Worm (Caenorhabditis elegans) whole organism, L3 larva: ENCODE results near the gene T26C5.3.

Source experiments
- ama-1 ChIP-seq: fragments of 150-350 bp; optimal IDR thresholded peaks from 2 replicates; lab custom pipeline; 2018
- ceh-16 ChIP-seq: sonication (generic microtip); optimal IDR thresholded peaks from 2 replicates; lab custom pipeline; 2017; ENCODE audit warnings: missing biosample characterization, missing genetic modification characterization
- ceh-82 ChIP-seq: fragments of 150-350 bp; optimal IDR thresholded peaks from 2 replicates; lab custom pipeline; 2014; ENCODE audit warnings: missing biosample characterization, missing genetic modification characterization
- egl-27 ChIP-seq: sonication (generic microtip); optimal IDR thresholded peaks from 4 replicates; lab custom pipeline; 2017; ENCODE audit warnings: missing biosample characterization, missing genetic modification reagents, missing genetic modification characterization
- egl-5 ChIP-seq: fragments of 150-350 bp; optimal IDR thresholded peaks from 2 replicates; lab custom pipeline; 2017; ENCODE audit warnings: missing biosample characterization, missing genetic modification reagents, missing genetic modification characterization, inconsistent platforms
- elt-2 ChIP-seq: sonication (generic microtip); optimal IDR thresholded peaks from 2 replicates; lab custom pipeline; 2016; ENCODE audit warnings: missing genetic modification reagents, mild to moderate bottlenecking, missing genetic modification characterization, missing compliant biosample characterization
- eor-1 ChIP-seq, 2 experiments: fragments of 150-350 bp; optimal IDR thresholded peaks; 2 replicates each; lab custom pipeline; 2014 to 2018; ENCODE audit warnings: missing biosample characterization in 2 of 2, missing genetic modification characterization in 2 of 2
- fkh-2 ChIP-seq: fragments of 150-350 bp; optimal IDR thresholded peaks from 2 replicates; lab custom pipeline; 2014; ENCODE audit warnings: missing biosample characterization, missing genetic modification reagents, missing genetic modification characterization
- fos-1 ChIP-seq: fragments of 150-350 bp; optimal IDR thresholded peaks from 2 replicates; lab custom pipeline; 2014; ENCODE audit warnings: missing biosample characterization, missing genetic modification characterization
- hmg-11 ChIP-seq: sonication (generic microtip); optimal IDR thresholded peaks from 2 replicates; lab custom pipeline; 2016; ENCODE audit warnings: missing genetic modification characterization, missing compliant biosample characterization
- jun-1 ChIP-seq: fragments of 150-350 bp; optimal IDR thresholded peaks from 2 replicates; lab custom pipeline; 2014; ENCODE audit warnings: missing biosample characterization, missing genetic modification reagents, missing genetic modification characterization
- lin-15B ChIP-seq: fragments of 150-350 bp; optimal IDR thresholded peaks from 2 replicates; lab custom pipeline; 2014; ENCODE audit warnings: missing biosample characterization, missing genetic modification characterization
- nhr-12 ChIP-seq: fragments of 150-350 bp; optimal IDR thresholded peaks from 2 replicates; lab custom pipeline; 2014; ENCODE audit warnings: missing biosample characterization, missing genetic modification characterization
- nhr-28 ChIP-seq: fragments of 150-350 bp; optimal IDR thresholded peaks from 2 replicates; lab custom pipeline; 2014; ENCODE audit warnings: missing biosample characterization, missing genetic modification characterization
- nhr-67 ChIP-seq: fragments of 150-350 bp; optimal IDR thresholded peaks from 2 replicates; lab custom pipeline; 2014; ENCODE audit warnings: missing biosample characterization, missing genetic modification characterization
- nhr-76 ChIP-seq: fragments of 150-350 bp; sonication (generic microtip); optimal IDR thresholded peaks from 5 replicates; lab custom pipeline; 2014; ENCODE audit warnings: missing biosample characterization, missing genetic modification characterization
- nhr-77 ChIP-seq: fragments of 150-350 bp; optimal IDR thresholded peaks from 2 replicates; lab custom pipeline; 2014; ENCODE audit warnings: missing biosample characterization, missing genetic modification characterization
- pha-4 ChIP-seq: fragments of 150-350 bp; optimal IDR thresholded peaks from 2 replicates; lab custom pipeline; 2014; ENCODE audit warnings: missing biosample characterization, missing genetic modification reagents, missing genetic modification characterization
- pqm-1 ChIP-seq: fragments of 150-350 bp; optimal IDR thresholded peaks from 2 replicates; lab custom pipeline; 2017; ENCODE audit warnings: missing biosample characterization, missing genetic modification characterization, inconsistent platforms
- sea-2 ChIP-seq: fragments of 150-350 bp; sonication (generic microtip); optimal IDR thresholded peaks from 4 replicates; lab custom pipeline; 2014; ENCODE audit warnings: missing biosample characterization, missing genetic modification reagents, missing genetic modification characterization
- snpc-4 ChIP-seq: fragments of 150-350 bp; optimal IDR thresholded peaks from 2 replicates; lab custom pipeline; 2014; ENCODE audit warnings: missing biosample characterization, missing genetic modification characterization
- unc-39 ChIP-seq: sonication (generic microtip); optimal IDR thresholded peaks from 4 replicates; lab custom pipeline; 2017; ENCODE audit warnings: missing biosample characterization, missing genetic modification characterization

Gene T26C5.3

ce11 chrII:9291632-9292031 lies 55.2 kb downstream of the T26C5.3 start, which contains the start of gene acs-7 (continued):
- TF ChIP-seq unc-39 (tag; lab: Kevin White, UChicago), result no peak
- TF ChIP-seq egl-27 (tag; lab: Kevin White, UChicago), result no peak
- no peak for TF ChIP-seq egl-5 (tag; lab: Kevin White, UChicago)
- no peak for TF ChIP-seq ama-1 (lab: Kevin White, UChicago)
- TF ChIP-seq fkh-2 (tag; lab: Kevin White, UChicago), result no peak
- TF ChIP-seq ceh-82, result no peak
- no peak for TF ChIP-seq sea-2 (GFP tag; lab: Kevin White, UChicago)
- TF ChIP-seq elt-2 (tag; lab: Kevin White, UChicago), result peak; percentile 98
- TF ChIP-seq eor-1 (tag; optimal IDR thresholded peaks at IDR 0.05; lab: Kevin White, UChicago), result no peak
- no peak for TF ChIP-seq lin-15B (tag; lab: Kevin White, UChicago)
- TF ChIP-seq ceh-16 (tag; lab: Kevin White, UChicago), result no peak
- no peak for TF ChIP-seq hmg-11 (tag; lab: Kevin White, UChicago)
- TF ChIP-seq nhr-67 (tag; lab: Kevin White, UChicago), result no peak
- peak; percentile 64 for TF ChIP-seq pha-4 (tag; lab: Kevin White, UChicago)
- TF ChIP-seq fos-1, result no peak
- TF ChIP-seq nhr-76 (tag; lab: Kevin White, UChicago), result peak; percentile 81
- TF ChIP-seq snpc-4, result no peak
- TF ChIP-seq pqm-1 (tag; lab: Kevin White, UChicago), result peak; percentile 99
- no peak for TF ChIP-seq nhr-28 (tag; lab: Kevin White, UChicago)
- no peak for TF ChIP-seq nhr-77 (tag; lab: Kevin White, UChicago)
- peak; percentile 64 for TF ChIP-seq jun-1 (tag; lab: Kevin White, UChicago)

- no peak for TF ChIP-seq nhr-12
These were observed 59.3 kb downstream of the T26C5.3 start, which contains the start of gene C01G6.9 for ce11 chrII:9295678-9296077. TSS of gene C01G6.9 (minus strand) at chrII:9295818.
